Worm (Caenorhabditis elegans): Measurements from ENCODE around the gene B0524.3.

DNA sequence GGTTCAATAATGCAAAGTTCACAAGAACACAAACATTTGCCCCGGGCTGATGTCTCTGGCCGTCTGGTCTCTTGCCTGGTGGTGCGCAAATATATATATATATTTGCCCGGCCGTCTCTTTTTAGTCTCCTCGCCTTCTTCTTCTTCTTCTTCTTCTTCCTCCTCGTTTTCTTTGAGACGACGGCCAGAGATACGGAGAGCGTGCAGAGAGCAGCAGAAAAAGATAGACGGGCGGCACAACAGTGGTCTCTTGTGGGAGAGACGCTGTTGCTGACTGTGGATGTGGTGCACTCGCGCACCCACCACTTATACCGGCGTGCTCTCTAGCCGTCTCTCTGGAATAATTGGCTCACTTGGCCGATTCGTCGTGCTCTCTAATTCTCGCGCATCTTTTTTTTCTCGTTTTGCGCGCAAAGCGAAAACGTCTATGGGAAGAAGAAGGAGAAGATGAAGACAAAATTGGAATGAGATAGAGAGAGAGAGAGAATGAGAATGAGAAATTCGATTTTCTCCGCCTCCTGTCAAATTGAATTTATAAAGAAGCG, 33.8 kb downstream of the B0524.3 start:
- TF ChIP-seq klf-2 (GFP tag; conservative IDR thresholded peaks at IDR 0.05) (no peak), ztf-23 (GFP tag; IDR thresholded peaks at IDR 0.05) (no peak), tab-1 (GFP tag; IDR thresholded peaks at IDR 0.05) (no peak), med-1 (GFP tag; optimal IDR thresholded peaks at IDR 0.05; ENCODE audit: insufficient read depth) (no peak), flt-1 (GFP tag; IDR thresholded peaks at IDR 0.05) (peak; percentile 63; the same call in 1 of the 2 replicates), ref-1 (GFP tag; conservative IDR thresholded peaks at IDR 0.05) (no peak)
